Fruit fly (Drosophila melanogaster): ENCODE data around the gene CG13907.
A peak's percentile ranks its signal among the peaks of the same experiment; 100 is the strongest.

CG13907 gene

DNA sequence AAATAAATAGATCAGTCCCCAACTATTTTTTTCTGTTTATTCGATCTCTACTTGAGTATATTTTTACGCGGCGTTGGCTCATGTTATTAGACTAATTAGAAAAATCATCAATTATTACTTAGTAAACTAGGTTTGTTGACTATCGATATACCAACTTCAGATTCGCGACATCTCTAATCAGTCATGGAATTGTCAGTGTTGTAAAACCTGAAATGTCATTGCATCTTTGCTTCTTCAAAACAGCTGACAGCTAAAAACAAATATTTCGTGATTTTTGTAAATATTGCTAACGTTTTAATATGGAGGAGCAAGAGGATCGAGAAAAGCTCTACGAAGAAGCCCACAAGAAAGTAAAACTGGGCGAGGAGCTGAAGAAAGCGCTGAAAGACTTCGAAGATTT, 47.9 kb downstream of the CG13907 start, which contains the start of gene CG42553 (continued):
- TF ChIP-seq al (GFP tag; IDR thresholded peaks at IDR 0.05) (no peak), lbe (GFP tag; optimal IDR thresholded peaks at IDR 0.05) (peak; percentile 21), Adf1 (GFP tag; IDR thresholded peaks at IDR 0.05) (no peak), trh (GFP tag; optimal IDR thresholded peaks at IDR 0.05) (no peak), CG12769 (tag; optimal IDR thresholded peaks at IDR 0.05) (no peak), CG2875 (GFP tag; optimal IDR thresholded peaks at IDR 0.05) (no peak), CG4730 (GFP tag; IDR thresholded peaks at IDR 0.05) (no peak), Hr3 (GFP tag; optimal IDR thresholded peaks at IDR 0.05) (no peak), CG33213 (GFP tag; optimal IDR thresholded peaks at IDR 0.05) (no peak), CG1603 (tag; optimal IDR thresholded peaks at IDR 0.05) (peak; percentile 23), CG14710 (tag; optimal IDR thresholded peaks at IDR 0.05) (no peak), ranshi (GFP tag; IDR thresholded peaks at IDR 0.05) (0 out of 2 replicates have a peak, but pooled peaks have one; percentile 28), CG5245 (GFP tag; optimal IDR thresholded peaks at IDR 0.05) (no peak), Dll (GFP tag; IDR thresholded peaks at IDR 0.05; ENCODE audit: partially characterized antibody) (peak; percentile 63), knrl (GFP tag; IDR thresholded peaks at IDR 0.05; ENCODE audit: partially characterized antibody) (no peak; the same call in 2 of the 3 replicates), Ssrp (tag; optimal IDR thresholded peaks at IDR 0.05) (no peak), sna (GFP tag; IDR thresholded peaks at IDR 0.05; ENCODE audit: partially characterized antibody) (peak; percentile 28; the same call in 1 of the 2 replicates), sqz (GFP tag; optimal IDR thresholded peaks at IDR 0.05) (no peak), E2f1 (GFP tag; IDR thresholded peaks at IDR 0.05) (no peak), dan (GFP tag; IDR thresholded peaks at IDR 0.05) (no peak), CG31365 (tag; optimal IDR thresholded peaks at IDR 0.05) (no peak), CG13287 (GFP tag; IDR thresholded peaks at IDR 0.05; ENCODE audit: partially characterized antibody) (peak; percentile 47), YL-1 (GFP tag; optimal IDR thresholded peaks at IDR 0.05) (peak; percentile 20), CG8290 (GFP tag; optimal IDR thresholded peaks at IDR 0.05) (no peak), CG8290 (tag; optimal IDR thresholded peaks at IDR 0.05) (no peak), CG8944 (GFP tag; optimal IDR thresholded peaks at IDR 0.05) (no peak), danr (GFP tag; IDR thresholded peaks at IDR 0.05) (no peak), CG9797 (GFP tag; optimal IDR thresholded peaks at IDR 0.05) (no peak), CG10274 (GFP tag; optimal IDR thresholded peaks at IDR 0.05) (no peak), sisA (GFP tag; IDR thresholded peaks at IDR 0.05) (no peak), Eip74EF (GFP tag; optimal IDR thresholded peaks at IDR 0.05) (no peak), unc-4 (GFP tag; IDR thresholded peaks at IDR 0.05; ENCODE audit: partially characterized antibody) (peak; percentile 51), CG4404 (GFP tag; IDR thresholded peaks at IDR 0.05) (no peak)

dm6 chr3L:832897-833857, 48.6 kb downstream of the CG13907 start, which contains the start of gene Sf3b3:
Sf3b3 (minus strand) TSS chr3L:833385.
- no peak for TF ChIP-seq z (GFP tag; IDR thresholded peaks at IDR 0.05)
- TF ChIP-seq Chrac-16 (GFP tag; optimal IDR thresholded peaks at IDR 0.05), result no peak
- TF ChIP-seq CG18476 (GFP tag; optimal IDR thresholded peaks at IDR 0.05), result no peak
- TF ChIP-seq CG3995 (GFP tag; optimal IDR thresholded peaks at IDR 0.05), result no peak
- TF ChIP-seq CG2199 (GFP tag; IDR thresholded peaks at IDR 0.05), result 0 out of 3 replicates have a peak, but pooled peaks have one; percentile 44
- peak; percentile 76 for TF ChIP-seq amos (GFP tag; IDR thresholded peaks at IDR 0.05; ENCODE audit: partially characterized antibody)
- TF ChIP-seq CG18764 (GFP tag; optimal IDR thresholded peaks at IDR 0.05), result no peak
- TF ChIP-seq mam (GFP tag; optimal IDR thresholded peaks at IDR 0.05), result peak; percentile 33
- TF ChIP-seq CG10979 (tag; optimal IDR thresholded peaks at IDR 0.05), result peak; percentile 6
- no peak for TF ChIP-seq Xrp1 (GFP tag; IDR thresholded peaks at IDR 0.05)
- peak; percentile 28 for TF ChIP-seq trem (tag; optimal IDR thresholded peaks at IDR 0.05)
- no peak for TF ChIP-seq jing (GFP tag; optimal IDR thresholded peaks at IDR 0.05)
- no peak for TF ChIP-seq wor (GFP tag; IDR thresholded peaks at IDR 0.05)
- TF ChIP-seq CG8089 (GFP tag; optimal IDR thresholded peaks at IDR 0.05), result no peak
- TF ChIP-seq rib (GFP tag; IDR thresholded peaks at IDR 0.05), result no peak; the same call in 1 of the 2 replicates
- TF ChIP-seq CG2116 (GFP tag; optimal IDR thresholded peaks at IDR 0.05), result no peak
- peak; percentile 6 for TF ChIP-seq Asciz (GFP tag; optimal IDR thresholded peaks at IDR 0.05)
- no peak for TF ChIP-seq CG10366 (GFP tag; IDR thresholded peaks at IDR 0.05)
